Worm (Caenorhabditis elegans) whole organism, late embryonic: ENCODE data around the gene wht-2.

Source experiments
- ama-1 ChIP-seq: fragments of 150-350 bp; optimal IDR thresholded peaks from 2 replicates; lab custom pipeline; 2014
- ceh-9 ChIP-seq: sonication (generic microtip); optimal IDR thresholded peaks from 2 replicates; lab custom pipeline; 2016; ENCODE audit warnings: mild to moderate bottlenecking, missing genetic modification characterization, inconsistent platforms, missing compliant biosample characterization
- hlh-30 ChIP-seq: sonication (generic microtip); optimal IDR thresholded peaks from 2 replicates; lab custom pipeline; 2017; ENCODE audit warnings: antibody characterized with exemption, missing genetic modification characterization, missing compliant biosample characterization; ENCODE audit not compliant: insufficient read depth
- hlh-8 ChIP-seq: sonication (generic microtip); optimal IDR thresholded peaks from 2 replicates; lab custom pipeline; 2016; ENCODE audit warnings: missing genotype, missing genetic modification characterization, missing compliant biosample characterization
- unc-86 ChIP-seq: sonication (generic microtip); optimal IDR thresholded peaks from 2 replicates; lab custom pipeline; 2016; ENCODE audit warnings: missing genetic modification characterization, missing compliant biosample characterization

- TF ChIP-seq ama-1 (lab: Kevin White, UChicago) (no peak), ceh-9 (tag; lab: Kevin White, UChicago) (no peak), hlh-30 (tag; lab: Kevin White, UChicago) (no peak), unc-86 (no peak), hlh-8 (no peak)
Observed at ce11 chrIV:11475080-11475479, 4.8 kb downstream of the wht-2 start.
